Fruit fly (Drosophila melanogaster) whole organism, pupa: ENCODE results near the gene CG18662.

Source experiments
- CG10348 ChIP-seq: fragments of 200-800 bp; sonication (Bioruptor generic); IDR thresholded peaks from 2 replicates; pipeline ENCODE4 v1.3.6; 2022; ENCODE audit warnings: missing biosample characterization, missing genetic modification characterization
- CG12605 ChIP-seq: fragments of 200-800 bp; sonication (Bioruptor generic); IDR thresholded peaks from 2 replicates; pipeline ENCODE4 v1.3.6; 2022; ENCODE audit warnings: missing biosample characterization, missing genetic modification characterization
- CG13204 ChIP-seq: fragments of 200-800 bp; sonication (Bioruptor generic); optimal IDR thresholded peaks from 2 replicates; lab custom pipeline; 2018; ENCODE audit warnings: missing biosample characterization, mild to moderate bottlenecking, missing genetic modification characterization, moderate library complexity
- CG14655 ChIP-seq: fragments of 200-800 bp; sonication (Bioruptor generic); optimal IDR thresholded peaks from 3 replicates; lab custom pipeline; 2017; ENCODE audit warnings: mild to moderate bottlenecking, missing biosample characterization, missing genetic modification reagents, missing genetic modification characterization
- CG15710 ChIP-seq: fragments of 200-800 bp; sonication (Bioruptor generic); optimal IDR thresholded peaks from 2 replicates; lab custom pipeline; 2018; ENCODE audit warnings: missing biosample characterization, mild to moderate bottlenecking, missing genetic modification characterization, moderate library complexity
- CG17806 ChIP-seq: fragments of 200-800 bp; sonication (Bioruptor generic); optimal IDR thresholded peaks from 2 replicates; lab custom pipeline; 2018; ENCODE audit warnings: missing biosample characterization, mild to moderate bottlenecking, missing genetic modification characterization, moderate library complexity
- CG32121 ChIP-seq: fragments of 200-800 bp; sonication (Bioruptor generic); IDR thresholded peaks from 2 replicates; pipeline ENCODE4 v1.3.6; 2022; ENCODE audit warnings: missing biosample characterization, missing genetic modification characterization
- CG34367 ChIP-seq: fragments of 200-800 bp; sonication (Bioruptor generic); optimal IDR thresholded peaks from 2 replicates; lab custom pipeline; 2018; ENCODE audit warnings: missing biosample characterization, mild to moderate bottlenecking, missing genetic modification characterization
- CG4496 ChIP-seq: fragments of 200-800 bp; sonication (Bioruptor generic); IDR thresholded peaks from 3 replicates; pipeline ENCODE4 v1.3.6; 2022; ENCODE audit warnings: missing biosample characterization, missing genetic modification characterization
- CG8159 ChIP-seq: fragments of 200-800 bp; sonication (Bioruptor generic); optimal IDR thresholded peaks from 3 replicates; lab custom pipeline; 2018; ENCODE audit warnings: missing biosample characterization, mild to moderate bottlenecking, missing genetic modification characterization, moderate library complexity
- CG8301 ChIP-seq: fragments of 200-800 bp; sonication (Bioruptor generic); optimal IDR thresholded peaks from 2 replicates; lab custom pipeline; 2018; ENCODE audit warnings: missing biosample characterization, mild to moderate bottlenecking, missing genetic modification characterization
- CG9948 ChIP-seq: fragments of 200-800 bp; sonication (Bioruptor generic); optimal IDR thresholded peaks from 2 replicates; lab custom pipeline; 2018; ENCODE audit warnings: missing biosample characterization, mild to moderate bottlenecking, missing genetic modification characterization, moderate library complexity
- D1 ChIP-seq: fragments of 200-800 bp; sonication (Bioruptor generic); optimal IDR thresholded peaks from 2 replicates; lab custom pipeline; 2018; ENCODE audit warnings: missing biosample characterization, mild to moderate bottlenecking, missing genetic modification characterization, moderate library complexity
- EcR ChIP-seq: fragments of 200-800 bp; sonication (Bioruptor generic); optimal IDR thresholded peaks from 3 replicates; lab custom pipeline; 2019; ENCODE audit warnings: missing biosample characterization, missing genetic modification characterization, mild to moderate bottlenecking, moderate library complexity, missing genetic modification reagents
- Ets98B ChIP-seq: fragments of 200-800 bp; sonication (Bioruptor generic); IDR thresholded peaks from 2 replicates; pipeline ENCODE4 v1.3.6; 2022; ENCODE audit warnings: missing biosample characterization, missing genetic modification characterization
- Pif1A ChIP-seq: fragments of 200-800 bp; sonication (Bioruptor generic); optimal IDR thresholded peaks from 3 replicates; lab custom pipeline; 2016; ENCODE audit warnings: missing biosample characterization, missing genetic modification characterization
- Pif1B ChIP-seq: fragments of 200-800 bp; sonication (Bioruptor generic); optimal IDR thresholded peaks from 3 replicates; lab custom pipeline; 2016; ENCODE audit warnings: missing biosample characterization, missing genetic modification characterization
- Snoo ChIP-seq: fragments of 200-800 bp; sonication (Bioruptor generic); optimal IDR thresholded peaks from 3 replicates; lab custom pipeline; 2017; ENCODE audit warnings: missing biosample characterization, mild to moderate bottlenecking, missing genetic modification characterization, inconsistent platforms
- fd96Ca ChIP-seq: fragments of 200-800 bp; sonication (Bioruptor generic); IDR thresholded peaks from 3 replicates; pipeline ENCODE4 v1.3.6; 2022; ENCODE audit warnings: missing biosample characterization, missing genetic modification characterization
- gl ChIP-seq: fragments of 200-800 bp; sonication (Bioruptor generic); optimal IDR thresholded peaks from 2 replicates; lab custom pipeline; 2018; ENCODE audit warnings: missing biosample characterization, mild to moderate bottlenecking, missing genetic modification characterization
- rn ChIP-seq: fragments of 200-800 bp; sonication (Bioruptor generic); IDR thresholded peaks from 2 replicates; pipeline ENCODE4 v1.3.6; 2022; ENCODE audit warnings: missing biosample characterization, missing genetic modification characterization

The CG18662 gene

dm6 chr2L:8993650-8994441 is 13.4 kb downstream of the CG18662 start, which contains the start of gene CG17906:
Gene CG17906, plus strand, starts transcription at chr2L:8994391.
- TF ChIP-seq CG8301 (tag; lab: Kevin White, UChicago) (no peak), Pif1A (GFP tag; lab: Kevin White, UChicago) (no peak), CG17806 (tag; lab: Kevin White, UChicago) (no peak), CG8159 (no peak), CG13204 (no peak), rn (GFP tag; lab: Robert Waterston, UW) (no peak), Snoo (no peak), CG34367 (no peak), CG14655 (GFP tag; lab: Kevin White, UChicago) (no peak), CG32121 (GFP tag; lab: Robert Waterston, UW) (no peak), D1 (tag; lab: Kevin White, UChicago) (no peak), fd96Ca (GFP tag; lab: Robert Waterston, UW) (no peak)

- TF ChIP-seq CG34367 = peak; percentile 50
- TF ChIP-seq CG10348 (GFP tag; lab: Robert Waterston, UW) = peak; percentile 92
- peak; percentile 95 for TF ChIP-seq fd96Ca (GFP tag; lab: Robert Waterston, UW)
- no peak for TF ChIP-seq Pif1B (GFP tag; lab: Kevin White, UChicago)
- TF ChIP-seq rn (GFP tag; lab: Robert Waterston, UW) = peak; percentile 92
- TF ChIP-seq CG17806 (tag; lab: Kevin White, UChicago) = peak; percentile 50
- peak; percentile 94 for TF ChIP-seq CG4496 (GFP tag; lab: Robert Waterston, UW)
- peak; percentile 77 for TF ChIP-seq CG14655 (GFP tag; lab: Kevin White, UChicago)
- TF ChIP-seq Snoo = peak; percentile 96
- peak; percentile 60 for TF ChIP-seq CG8301 (tag; lab: Kevin White, UChicago)
- no peak for TF ChIP-seq CG13204
- peak; percentile 73 for TF ChIP-seq CG8159
- peak; percentile 74 for TF ChIP-seq CG12605 (GFP tag; lab: Robert Waterston, UW)
- TF ChIP-seq CG9948 (tag; lab: Kevin White, UChicago) = peak; percentile 53
- TF ChIP-seq D1 (tag; lab: Kevin White, UChicago) = no peak
- peak; percentile 88 for TF ChIP-seq CG32121 (GFP tag; lab: Robert Waterston, UW)
- no peak for TF ChIP-seq EcR
- TF ChIP-seq Ets98B (GFP tag; lab: Robert Waterston, UW) = peak; percentile 93
- TF ChIP-seq CG15710 (tag; lab: Kevin White, UChicago) = peak; percentile 71
- peak; percentile 31 for TF ChIP-seq gl (tag; lab: Kevin White, UChicago)
- peak; percentile 95 for TF ChIP-seq Pif1A (GFP tag; lab: Kevin White, UChicago)
These were observed 16.8 kb downstream of the CG18662 start, which contains the start of the genes alien and CG18661 for dm6 chr2L:8997285-8997684. Gene alien, minus strand, starts transcription at chr2L:8997379. Gene CG18661, plus strand, starts transcription at chr2L:8997605.

- TF ChIP-seq CG17806 (tag; lab: Kevin White, UChicago) (no peak), CG8159 (no peak), CG4496 (GFP tag; lab: Robert Waterston, UW) (no peak), EcR (no peak), CG34367 (no peak), Ets98B (GFP tag; lab: Robert Waterston, UW) (no peak), rn (GFP tag; lab: Robert Waterston, UW) (no peak), CG13204 (no peak), CG32121 (GFP tag; lab: Robert Waterston, UW) (no peak), CG14655 (GFP tag; lab: Kevin White, UChicago) (no peak), Pif1A (GFP tag; lab: Kevin White, UChicago) (no peak)
These were observed 17.8 kb downstream of the CG18662 start, which contains the start of gene Try29F for dm6 chr2L:8998237-8998636. Gene Try29F, plus strand, starts transcription at chr2L:8998537.

- TF ChIP-seq D1 (tag; lab: Kevin White, UChicago) (no peak), CG10348 (GFP tag; lab: Robert Waterston, UW) (no peak), CG34367 (no peak), CG8159 (no peak), CG17806 (tag; lab: Kevin White, UChicago) (no peak), EcR (no peak), CG8301 (tag; lab: Kevin White, UChicago) (no peak)
These were observed 29.8 kb downstream of the CG18662 start, which contains the start of gene CG9568 for dm6 chr2L:9010267-9010666. Gene CG9568, plus strand, starts transcription at chr2L:9010583.

- no peak for TF ChIP-seq CG12605 (GFP tag; lab: Robert Waterston, UW)
- no peak for TF ChIP-seq CG9948 (tag; lab: Kevin White, UChicago)
- TF ChIP-seq CG14655 (GFP tag; lab: Kevin White, UChicago) = no peak
- TF ChIP-seq gl (tag; lab: Kevin White, UChicago) = no peak
- TF ChIP-seq CG8159 = no peak
- TF ChIP-seq CG4496 (GFP tag; lab: Robert Waterston, UW) = no peak
- TF ChIP-seq CG13204 = no peak
- TF ChIP-seq CG32121 (GFP tag; lab: Robert Waterston, UW) = no peak
- TF ChIP-seq CG8301 (tag; lab: Kevin White, UChicago) = no peak
- no peak for TF ChIP-seq D1 (tag; lab: Kevin White, UChicago)
- no peak for TF ChIP-seq Pif1B (GFP tag; lab: Kevin White, UChicago)
- TF ChIP-seq Snoo = no peak
- no peak for TF ChIP-seq CG15710 (tag; lab: Kevin White, UChicago)
- TF ChIP-seq Pif1A (GFP tag; lab: Kevin White, UChicago) = no peak
These were observed 31.2 kb downstream of the CG18662 start, which contains the start of gene CG13102 for dm6 chr2L:9011543-9012238. Gene CG13102, plus strand, starts transcription at chr2L:9012188.
